Worm (Caenorhabditis elegans) whole organism, L2 larva: ENCODE measurements around the gene cal-8.

Experiments used
- C34F6.9 ChIP-seq: fragments of 150-350 bp; optimal IDR thresholded peaks from 2 replicates; lab custom pipeline; 2014; ENCODE audit warnings: missing biosample characterization, missing genetic modification characterization
- F13H6.1 ChIP-seq: sonication (generic microtip); optimal IDR thresholded peaks from 2 replicates; lab custom pipeline; 2016; ENCODE audit warnings: missing genetic modification characterization, missing compliant biosample characterization
- R02D3.7 ChIP-seq: fragments of 150-350 bp; optimal IDR thresholded peaks from 2 replicates; lab custom pipeline; 2014; ENCODE audit warnings: missing biosample characterization, missing genetic modification characterization
- Y55F3AM.14 ChIP-seq: fragments of 200-800 bp; sonication (Bioruptor generic); optimal IDR thresholded peaks from 2 replicates; lab custom pipeline; 2018; ENCODE audit warnings: mild to moderate bottlenecking, missing genetic modification characterization, missing compliant biosample characterization
- ZK546.5 ChIP-seq: sonication (generic microtip); optimal IDR thresholded peaks from 2 replicates; lab custom pipeline; 2017; ENCODE audit warnings: missing biosample characterization, missing genetic modification characterization
- alr-1 ChIP-seq: fragments of 150-350 bp; optimal IDR thresholded peaks from 2 replicates; lab custom pipeline; 2014; ENCODE audit warnings: missing biosample characterization, missing genetic modification characterization
- aly-2 ChIP-seq: fragments of 150-350 bp; optimal IDR thresholded peaks from 2 replicates; lab custom pipeline; 2014; ENCODE audit warnings: missing biosample characterization, missing genetic modification characterization
- ama-1 ChIP-seq: fragments of 150-350 bp; optimal IDR thresholded peaks from 2 replicates; lab custom pipeline; 2018; ENCODE audit warnings: inconsistent platforms
- blmp-1 ChIP-seq: sonication (generic microtip); optimal IDR thresholded peaks from 2 replicates; lab custom pipeline; 2017; ENCODE audit warnings: missing genetic modification characterization, mild to moderate bottlenecking, missing compliant biosample characterization, antibody characterized with exemption, moderate library complexity; ENCODE audit not compliant: insufficient read depth
- ceh-16 ChIP-seq: fragments of 150-350 bp; optimal IDR thresholded peaks from 2 replicates; lab custom pipeline; 2014; ENCODE audit warnings: missing biosample characterization, missing genetic modification characterization
- ceh-82 ChIP-seq: fragments of 150-350 bp; optimal IDR thresholded peaks from 2 replicates; lab custom pipeline; 2014; ENCODE audit warnings: missing biosample characterization, missing genetic modification characterization
- dmd-4 ChIP-seq: sonication (generic microtip); optimal IDR thresholded peaks from 2 replicates; lab custom pipeline; 2017; ENCODE audit warnings: missing biosample characterization, missing genetic modification characterization
- egl-27 ChIP-seq: sonication (generic microtip); optimal IDR thresholded peaks from 3 replicates; lab custom pipeline; 2017; ENCODE audit warnings: missing biosample characterization, missing genetic modification reagents, missing genetic modification characterization
- elt-1 ChIP-seq: fragments of 150-350 bp; optimal IDR thresholded peaks from 2 replicates; lab custom pipeline; 2014; ENCODE audit warnings: missing biosample characterization, missing genetic modification characterization
- fos-1 ChIP-seq: fragments of 150-350 bp; optimal IDR thresholded peaks from 2 replicates; lab custom pipeline; 2014; ENCODE audit warnings: missing biosample characterization, missing genetic modification characterization
- lsy-2 ChIP-seq, 2 experiments: fragments of 150-350 bp in 1 of 2; sonication (generic microtip) in 1 of 2; optimal IDR thresholded peaks; 2 replicates each; lab custom pipeline; 2014 to 2017; ENCODE audit warnings: missing biosample characterization in 2 of 2, missing genetic modification characterization in 2 of 2
- mab-5 ChIP-seq: fragments of 150-350 bp; optimal IDR thresholded peaks from 2 replicates; lab custom pipeline; 2014; ENCODE audit warnings: missing biosample characterization, missing genetic modification characterization
- mbf-1 ChIP-seq: sonication (generic microtip); optimal IDR thresholded peaks from 2 replicates; lab custom pipeline; 2017; ENCODE audit warnings: missing biosample characterization, missing genetic modification characterization
- nhr-10 ChIP-seq: sonication (generic microtip); optimal IDR thresholded peaks from 2 replicates; lab custom pipeline; 2017; ENCODE audit warnings: missing biosample characterization, missing genetic modification characterization
- nhr-12 ChIP-seq: fragments of 150-350 bp; optimal IDR thresholded peaks from 2 replicates; lab custom pipeline; 2014; ENCODE audit warnings: missing biosample characterization, missing genetic modification characterization
- nhr-129 ChIP-seq: fragments of 150-350 bp; optimal IDR thresholded peaks from 2 replicates; lab custom pipeline; 2014; ENCODE audit warnings: missing biosample characterization, missing genetic modification characterization
- nhr-21 ChIP-seq: fragments of 150-350 bp; optimal IDR thresholded peaks from 2 replicates; lab custom pipeline; 2014; ENCODE audit warnings: missing biosample characterization, missing genetic modification characterization
- nhr-23 ChIP-seq: fragments of 150-350 bp; optimal IDR thresholded peaks from 2 replicates; lab custom pipeline; 2014; ENCODE audit warnings: missing biosample characterization, missing genetic modification reagents, missing genetic modification characterization
- nhr-237 ChIP-seq: fragments of 150-350 bp; optimal IDR thresholded peaks from 2 replicates; lab custom pipeline; 2014; ENCODE audit warnings: missing biosample characterization, missing genetic modification characterization
- nhr-25 ChIP-seq: fragments of 150-350 bp; sonication (generic microtip); optimal IDR thresholded peaks from 3 replicates; lab custom pipeline; 2014; ENCODE audit warnings: missing biosample characterization, missing genetic modification characterization
- nhr-77 ChIP-seq: fragments of 150-350 bp; optimal IDR thresholded peaks from 2 replicates; lab custom pipeline; 2014; ENCODE audit warnings: missing biosample characterization, missing genetic modification characterization
- peb-1 ChIP-seq: fragments of 150-350 bp; optimal IDR thresholded peaks from 2 replicates; lab custom pipeline; 2014; ENCODE audit warnings: missing biosample characterization, missing genetic modification characterization
- sem-4 ChIP-seq: fragments of 150-350 bp; optimal IDR thresholded peaks from 2 replicates; lab custom pipeline; 2014; ENCODE audit warnings: missing biosample characterization, missing genetic modification reagents, missing genetic modification characterization
- skn-1 ChIP-seq: sonication (generic microtip); optimal IDR thresholded peaks from 2 replicates; lab custom pipeline; 2017; ENCODE audit warnings: missing biosample characterization, missing genetic modification characterization
- sma-3 ChIP-seq: sonication (generic microtip); optimal IDR thresholded peaks from 2 replicates; lab custom pipeline; 2016; ENCODE audit warnings: missing genetic modification reagents, missing genetic modification characterization, missing compliant biosample characterization
- snpc-4 ChIP-seq: fragments of 150-350 bp; optimal IDR thresholded peaks from 2 replicates; lab custom pipeline; 2014; ENCODE audit warnings: missing biosample characterization, missing genetic modification characterization
- unc-39 ChIP-seq: fragments of 150-350 bp; optimal IDR thresholded peaks from 2 replicates; lab custom pipeline; 2014; ENCODE audit warnings: missing biosample characterization, missing genetic modification characterization
- unc-55 ChIP-seq: fragments of 150-350 bp; sonication (generic microtip); optimal IDR thresholded peaks from 3 replicates; lab custom pipeline; 2014; ENCODE audit warnings: missing biosample characterization, missing genetic modification reagents, missing genetic modification characterization
- unc-62 ChIP-seq: fragments of 150-350 bp; optimal IDR thresholded peaks from 2 replicates; lab custom pipeline; 2014; ENCODE audit warnings: missing biosample characterization, missing genetic modification reagents, missing genetic modification characterization
- zag-1 ChIP-seq: fragments of 150-350 bp; optimal IDR thresholded peaks from 2 replicates; lab custom pipeline; 2014; ENCODE audit warnings: missing biosample characterization, missing genetic modification characterization
- ztf-1 ChIP-seq: fragments of 200-800 bp; sonication (Bioruptor generic); conservative IDR thresholded peaks from 2 replicates; pipeline ENCODE4 v1.3.6; 2022; ENCODE audit warnings: missing genetic modification characterization, missing compliant biosample characterization
- ztf-11 ChIP-seq: sonication (generic microtip); optimal IDR thresholded peaks from 2 replicates; lab custom pipeline; 2017; ENCODE audit warnings: missing biosample characterization, missing genetic modification characterization

The cal-8 gene

DNA sequence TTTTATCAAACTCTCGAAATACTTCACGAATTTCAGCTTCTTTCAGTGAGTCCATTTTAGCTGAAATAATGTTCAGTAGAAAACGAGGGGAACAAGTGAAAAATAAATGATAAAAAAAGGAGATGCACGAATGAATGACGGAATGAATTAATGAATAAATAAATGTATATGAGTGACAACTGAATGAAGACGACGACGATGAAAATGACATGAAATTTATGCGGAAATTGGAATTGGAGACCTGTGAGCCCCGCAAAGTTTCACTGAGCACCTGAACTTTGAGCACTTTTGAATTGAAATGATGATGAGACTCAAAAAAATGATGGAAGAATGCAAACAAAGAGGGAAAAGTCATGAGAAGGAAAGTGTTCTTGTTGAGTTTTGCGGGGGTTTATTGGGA is at the start of gene cal-8:
Gene cal-8 (minus strand): TSS at position 60 of the 400 bp plus-strand sequence.
- no peak for TF ChIP-seq peb-1 (tag; lab: Kevin White, UChicago)
- TF ChIP-seq aly-2: no peak
- no peak for TF ChIP-seq ZK546.5
- no peak for TF ChIP-seq nhr-77
- TF ChIP-seq ceh-82: no peak
- no peak for TF ChIP-seq alr-1
- TF ChIP-seq ceh-16 (tag; lab: Kevin White, UChicago): no peak
- TF ChIP-seq snpc-4 (tag; lab: Kevin White, UChicago): no peak
- no peak for TF ChIP-seq F13H6.1 (tag; lab: Kevin White, UChicago)
- TF ChIP-seq unc-39 (tag; lab: Kevin White, UChicago): no peak

DNA sequence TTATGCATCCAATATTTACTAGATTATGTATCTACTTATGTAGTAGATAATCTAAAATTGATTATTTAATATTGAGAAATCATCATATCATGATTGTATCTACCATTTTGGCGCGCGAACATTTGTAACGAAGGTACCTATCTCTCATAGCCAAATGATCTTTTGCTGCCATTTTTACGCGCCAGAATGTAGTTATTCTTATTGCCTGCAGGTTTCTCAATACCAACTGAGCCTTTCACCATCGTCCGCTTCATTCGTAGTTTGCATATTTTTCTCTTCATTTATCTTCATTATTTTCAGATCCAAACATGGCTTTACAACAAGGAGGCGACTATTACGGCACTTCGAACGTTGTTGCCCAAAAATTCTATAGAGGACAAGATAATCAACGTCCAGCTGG is 46.0 kb upstream of the cal-8 start, which contains the start of gene ZK177.1:
Gene ZK177.1 (plus strand): TSS at position 301 of the 400 bp plus-strand sequence.
- no peak for TF ChIP-seq ceh-82
- TF ChIP-seq, all 48 proteins: peak for 0

- no peak for TF ChIP-seq ztf-1 (GFP tag; lab: Robert Waterston, UW)
- no peak for TF ChIP-seq sem-4
- TF ChIP-seq nhr-23 (tag; lab: Kevin White, UChicago): no peak
- no peak for TF ChIP-seq peb-1 (tag; lab: Kevin White, UChicago)
- TF ChIP-seq ZK546.5: no peak
- no peak for TF ChIP-seq nhr-21 (tag; lab: Kevin White, UChicago)
- no peak for TF ChIP-seq nhr-237 (tag; lab: Kevin White, UChicago)
- TF ChIP-seq blmp-1 (tag; lab: Kevin White, UChicago): no peak
- no peak for TF ChIP-seq nhr-25
- no peak for TF ChIP-seq ztf-11
- TF ChIP-seq unc-55 (GFP tag; lab: Kevin White, UChicago): no peak
- no peak for TF ChIP-seq skn-1
- TF ChIP-seq ceh-82: no peak
- no peak for TF ChIP-seq alr-1
- no peak for TF ChIP-seq nhr-77
- no peak for TF ChIP-seq nhr-10 (tag; lab: Kevin White, UChicago)
- no peak for TF ChIP-seq egl-27 (tag; lab: Kevin White, UChicago)
- TF ChIP-seq zag-1 (tag; lab: Kevin White, UChicago): no peak
Measured at ce11 chrII:5525297-5525696, 43.5 kb upstream of the cal-8 start, which contains the start of gene tbx-35. Gene tbx-35 (minus strand): TSS chrII:5525397.

DNA sequence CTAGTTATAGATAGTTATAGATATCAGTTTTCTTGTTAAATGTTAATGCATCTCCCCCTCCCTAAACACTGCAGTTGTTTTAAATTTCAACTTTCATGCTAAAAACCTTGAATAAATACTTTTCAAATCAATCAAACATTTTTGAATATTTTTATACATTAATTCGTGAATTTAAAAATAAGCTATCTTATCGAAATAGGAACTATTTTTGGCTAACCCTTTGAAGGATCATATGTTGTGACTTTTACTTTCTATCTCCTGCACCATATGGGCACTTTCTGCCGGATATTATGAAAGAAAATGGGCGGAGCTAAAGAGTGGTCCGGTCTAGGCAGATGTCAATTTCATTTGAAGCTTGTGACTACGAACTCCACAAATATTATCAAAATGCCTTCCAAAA is 40.8 kb upstream of the cal-8 start, which contains the start of gene ZK177.11:
Gene ZK177.11 (plus strand): TSS at position 301 of the 400 bp plus-strand sequence.
- TF ChIP-seq elt-1 (tag; lab: Kevin White, UChicago) (no peak), lsy-2 (tag; optimal IDR thresholded peaks at IDR 0.05; lab: Kevin White, UChicago) (no peak), sma-3 (GFP tag; lab: Kevin White, UChicago) (no peak), ZK546.5 (no peak), nhr-237 (tag; lab: Kevin White, UChicago) (no peak), unc-62 (GFP tag; lab: Kevin White, UChicago) (no peak), ama-1 (lab: Kevin White, UChicago) (no peak), nhr-23 (tag; lab: Kevin White, UChicago) (no peak), Y55F3AM.14 (GFP tag; lab: Kevin White, UChicago) (no peak), nhr-12 (tag; lab: Kevin White, UChicago) (no peak), R02D3.7 (tag; lab: Kevin White, UChicago) (no peak), F13H6.1 (tag; lab: Kevin White, UChicago) (no peak), sem-4 (no peak), mab-5 (tag; lab: Kevin White, UChicago) (no peak), fos-1 (no peak), egl-27 (tag; lab: Kevin White, UChicago) (no peak), C34F6.9 (tag; lab: Kevin White, UChicago) (no peak)

ce11 chrII:5521411-5521810 is 39.6 kb upstream of the cal-8 start, which contains the start of gene ZK177.12:
Gene ZK177.12 (plus strand): TSS chrII:5521711.
- no peak for TF ChIP-seq nhr-129 (tag; lab: Kevin White, UChicago)
- TF ChIP-seq mbf-1: no peak
- no peak for TF ChIP-seq dmd-4
- TF ChIP-seq aly-2: no peak
- TF ChIP-seq ama-1 (lab: Kevin White, UChicago): no peak
- TF ChIP-seq zag-1 (tag; lab: Kevin White, UChicago): no peak
- no peak for TF ChIP-seq snpc-4 (tag; lab: Kevin White, UChicago)
